Fruit fly (Drosophila melanogaster) whole organism, pupa: Measurements from ENCODE around the gene SLIRP1.

Experiments
- CG10348 ChIP-seq: fragments of 200-800 bp; sonication (Bioruptor generic); IDR thresholded peaks from 2 replicates; pipeline ENCODE4 v1.3.6; 2022; ENCODE audit warnings: missing biosample characterization, missing genetic modification characterization
- CG15710 ChIP-seq: fragments of 200-800 bp; sonication (Bioruptor generic); optimal IDR thresholded peaks from 2 replicates; lab custom pipeline; 2018; ENCODE audit warnings: missing biosample characterization, mild to moderate bottlenecking, missing genetic modification characterization, moderate library complexity
- CG17806 ChIP-seq: fragments of 200-800 bp; sonication (Bioruptor generic); optimal IDR thresholded peaks from 2 replicates; lab custom pipeline; 2018; ENCODE audit warnings: missing biosample characterization, mild to moderate bottlenecking, missing genetic modification characterization, moderate library complexity
- CG34367 ChIP-seq: fragments of 200-800 bp; sonication (Bioruptor generic); optimal IDR thresholded peaks from 2 replicates; lab custom pipeline; 2018; ENCODE audit warnings: missing biosample characterization, mild to moderate bottlenecking, missing genetic modification characterization
- CG4496 ChIP-seq: fragments of 200-800 bp; sonication (Bioruptor generic); IDR thresholded peaks from 3 replicates; pipeline ENCODE4 v1.3.6; 2022; ENCODE audit warnings: missing biosample characterization, missing genetic modification characterization
- CG8301 ChIP-seq: fragments of 200-800 bp; sonication (Bioruptor generic); optimal IDR thresholded peaks from 2 replicates; lab custom pipeline; 2018; ENCODE audit warnings: missing biosample characterization, mild to moderate bottlenecking, missing genetic modification characterization
- CG9948 ChIP-seq: fragments of 200-800 bp; sonication (Bioruptor generic); optimal IDR thresholded peaks from 2 replicates; lab custom pipeline; 2018; ENCODE audit warnings: missing biosample characterization, mild to moderate bottlenecking, missing genetic modification characterization, moderate library complexity
- EcR ChIP-seq: fragments of 200-800 bp; sonication (Bioruptor generic); optimal IDR thresholded peaks from 3 replicates; lab custom pipeline; 2019; ENCODE audit warnings: missing biosample characterization, missing genetic modification characterization, mild to moderate bottlenecking, moderate library complexity, missing genetic modification reagents
- Ets98B ChIP-seq: fragments of 200-800 bp; sonication (Bioruptor generic); IDR thresholded peaks from 2 replicates; pipeline ENCODE4 v1.3.6; 2022; ENCODE audit warnings: missing biosample characterization, missing genetic modification characterization
- Pif1B ChIP-seq: fragments of 200-800 bp; sonication (Bioruptor generic); optimal IDR thresholded peaks from 3 replicates; lab custom pipeline; 2016; ENCODE audit warnings: missing biosample characterization, missing genetic modification characterization
- fd96Ca ChIP-seq: fragments of 200-800 bp; sonication (Bioruptor generic); IDR thresholded peaks from 3 replicates; pipeline ENCODE4 v1.3.6; 2022; ENCODE audit warnings: missing biosample characterization, missing genetic modification characterization
- gl ChIP-seq: fragments of 200-800 bp; sonication (Bioruptor generic); optimal IDR thresholded peaks from 2 replicates; lab custom pipeline; 2018; ENCODE audit warnings: missing biosample characterization, mild to moderate bottlenecking, missing genetic modification characterization
- rn ChIP-seq: fragments of 200-800 bp; sonication (Bioruptor generic); IDR thresholded peaks from 2 replicates; pipeline ENCODE4 v1.3.6; 2022; ENCODE audit warnings: missing biosample characterization, missing genetic modification characterization

DNA sequence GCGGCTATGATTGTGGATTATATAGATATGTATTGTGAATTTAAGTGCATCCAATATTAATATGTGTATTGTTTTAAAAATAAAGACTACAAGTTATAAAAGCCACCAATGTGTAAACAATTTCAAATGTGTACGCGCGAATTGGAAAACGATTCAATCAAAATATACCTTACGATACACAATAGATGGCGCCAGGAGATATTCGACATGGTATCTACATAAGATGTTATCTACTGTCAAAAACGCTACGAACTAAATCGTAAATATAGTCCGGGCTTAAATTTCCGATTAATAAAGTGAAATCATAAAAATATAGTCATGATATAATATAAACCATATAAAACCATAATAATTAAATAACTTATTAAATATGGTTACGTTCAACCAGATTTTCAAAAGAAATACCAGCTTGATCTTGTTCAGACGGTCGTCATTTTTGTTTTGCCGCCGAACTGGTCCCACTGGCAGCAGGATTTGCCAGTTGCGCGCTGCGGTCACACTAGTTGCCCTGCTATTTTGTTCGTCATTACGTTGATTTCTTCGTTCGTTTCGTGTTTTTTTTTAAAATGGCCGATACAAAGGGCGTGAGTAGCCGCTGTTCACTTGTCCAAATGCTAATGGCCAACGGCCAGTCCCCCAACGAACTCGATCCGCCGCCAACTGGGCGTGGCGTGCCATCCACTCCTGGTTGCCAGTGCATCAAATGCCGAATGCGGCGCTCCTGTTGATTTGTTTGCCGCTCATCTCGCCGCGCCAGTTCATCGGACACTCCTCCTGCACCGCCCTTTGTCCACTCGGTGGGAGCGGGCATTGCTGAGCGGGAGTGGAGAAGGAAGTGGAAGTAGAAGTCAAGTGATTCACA is 38.9 kb upstream of the SLIRP1 start, which contains the start of gene Septin1:
- TF ChIP-seq CG8301 (tag; lab: Kevin White, UChicago) = no peak
- TF ChIP-seq EcR (GFP tag; lab: Kevin White, UChicago) = peak; percentile 55
- TF ChIP-seq Pif1B (GFP tag; lab: Kevin White, UChicago) = no peak
- 0 out of 3 replicates have a peak, but pooled peaks have one; percentile 19 for TF ChIP-seq CG4496 (GFP tag; lab: Robert Waterston, UW)
- TF ChIP-seq CG34367 (tag; lab: Kevin White, UChicago) = no peak
- TF ChIP-seq CG10348 (GFP tag; lab: Robert Waterston, UW) = no peak
- no peak for TF ChIP-seq fd96Ca (GFP tag; lab: Robert Waterston, UW)
- TF ChIP-seq CG15710 (tag; lab: Kevin White, UChicago) = no peak
- no peak for TF ChIP-seq Ets98B
- TF ChIP-seq gl (tag; lab: Kevin White, UChicago) = no peak
- no peak for TF ChIP-seq CG17806
- no peak for TF ChIP-seq rn (GFP tag; lab: Robert Waterston, UW)
- no peak for TF ChIP-seq CG9948 (tag; lab: Kevin White, UChicago)
